Worm (Caenorhabditis elegans): ENCODE results near the gene osm-5.

The osm-5 gene

ce11 chrX:2942327-2942726 is 41.7 kb upstream of the osm-5 start:
- peak; percentile 83 for TF ChIP-seq set-16 (GFP tag; IDR thresholded peaks at IDR 0.05)
- TF ChIP-seq F44E2.7 (GFP tag; IDR thresholded peaks at IDR 0.05) = 0 out of 2 replicates have a peak, but pooled peaks have one; percentile 42
- TF ChIP-seq egl-43 (GFP tag; IDR thresholded peaks at IDR 0.05) = peak; percentile 59; the same call in 1 of the 2 replicates
- TF ChIP-seq mxl-2 (GFP tag; conservative IDR thresholded peaks at IDR 0.05) = no peak
- TF ChIP-seq tag-97 (GFP tag; IDR thresholded peaks at IDR 0.05) = 0 out of 2 replicates have a peak, but pooled peaks have one; percentile 58
- TF ChIP-seq php-3 (GFP tag; IDR thresholded peaks at IDR 0.05) = no peak
- TF ChIP-seq zfp-2 (tag; optimal IDR thresholded peaks at IDR 0.05) = no peak
- no peak for TF ChIP-seq nhr-48 (tag; optimal IDR thresholded peaks at IDR 0.05)
- 0 out of 2 replicates have a peak, but pooled peaks have one; percentile 18 for TF ChIP-seq nhr-42 (GFP tag; IDR thresholded peaks at IDR 0.05)

- TF ChIP-seq F37D6.2 (tag; optimal IDR thresholded peaks at IDR 0.05) (no peak), unc-62 (GFP tag; optimal IDR thresholded peaks at IDR 0.05 in 1 of 2) (peak in 1 of 2 experiments; percentile 91), unc-62 (tag; optimal IDR thresholded peaks at IDR 0.05) (no peak), ceh-32 (tag; optimal IDR thresholded peaks at IDR 0.05; ENCODE audit: poor library complexity) (no peak), D1046.2 (GFP tag; IDR thresholded peaks at IDR 0.05) (no peak), ceh-28 (tag; optimal IDR thresholded peaks at IDR 0.05) (no peak)
Measured at ce11 chrX:2943611-2944010, 40.5 kb upstream of the osm-5 start.

ce11 chrX:2945950-2946349 is 38.1 kb upstream of the osm-5 start:
- TF ChIP-seq ces-1 (GFP tag; optimal IDR thresholded peaks at IDR 0.05) (no peak), set-16 (GFP tag; IDR thresholded peaks at IDR 0.05) (peak; percentile 54)

ce11 chrX:2946508-2947005 is 37.5 kb upstream of the osm-5 start, which contains the start of the genes Y41G9A.10 and Y41G9A.5:
TSS of gene Y41G9A.10 (minus strand) at chrX:2946558.
TSS of gene Y41G9A.5 (plus strand) at chrX:2946667.
- peak in 1 of 2 experiments; percentile 62 for TF ChIP-seq unc-62 (GFP tag; optimal IDR thresholded peaks at IDR 0.05 in 1 of 2)
- no peak for TF ChIP-seq unc-62 (tag; optimal IDR thresholded peaks at IDR 0.05)
- peak; percentile 30 for TF ChIP-seq nhr-28 (tag; optimal IDR thresholded peaks at IDR 0.05)
- peak; percentile 93 for TF ChIP-seq aha-1 (tag)
- TF ChIP-seq F37D6.2 (tag; optimal IDR thresholded peaks at IDR 0.05) = no peak
- TF ChIP-seq mxl-3 (GFP tag; optimal IDR thresholded peaks at IDR 0.05) = peak; percentile 41
- peak; percentile 48 for TF ChIP-seq hlh-30 (tag; optimal IDR thresholded peaks at IDR 0.05; ENCODE audit: insufficient read depth)
- no peak for TF ChIP-seq lir-3 (tag; optimal IDR thresholded peaks at IDR 0.05)
- TF ChIP-seq T20F7.1 (GFP tag; optimal IDR thresholded peaks at IDR 0.05) = no peak

ce11 chrX:2950234-2950633 is 33.8 kb upstream of the osm-5 start:
- no peak for TF ChIP-seq unc-39 (tag; optimal IDR thresholded peaks at IDR 0.05)
- no peak for TF ChIP-seq fos-1 (tag; optimal IDR thresholded peaks at IDR 0.05)
- TF ChIP-seq hlh-11 (tag; optimal IDR thresholded peaks at IDR 0.05) = peak; percentile 19
- no peak for TF ChIP-seq fkh-10 (GFP tag; optimal IDR thresholded peaks at IDR 0.05)
- peak in 1 of 2 experiments; percentile 77 for TF ChIP-seq daf-16 (GFP tag; optimal IDR thresholded peaks at IDR 0.05)
- no peak for TF ChIP-seq daf-16 (tag; optimal IDR thresholded peaks at IDR 0.05)
- peak; percentile 6 for TF ChIP-seq nhr-11 (tag; optimal IDR thresholded peaks at IDR 0.05)
- TF ChIP-seq madf-9 (GFP tag; conservative IDR thresholded peaks at IDR 0.05) = 0 out of 2 replicates have a peak, but pooled peaks have one; percentile 12
- TF ChIP-seq nhr-41 (GFP tag; IDR thresholded peaks at IDR 0.05) = no peak

- TF ChIP-seq nhr-111 (GFP tag; optimal IDR thresholded peaks at IDR 0.05) = no peak
- TF ChIP-seq mdl-1 (tag; optimal IDR thresholded peaks at IDR 0.05) = peak in 1 of 2 experiments; percentile 13
- TF ChIP-seq madf-5 (GFP tag; IDR thresholded peaks at IDR 0.05) = no peak
- TF ChIP-seq nhr-77 (tag; optimal IDR thresholded peaks at IDR 0.05) = no peak
- no peak for TF ChIP-seq T20F7.1 (GFP tag; optimal IDR thresholded peaks at IDR 0.05)
- peak; percentile 17; the same call in 1 of the 2 replicates for TF ChIP-seq hmg-1.1 (GFP tag; IDR thresholded peaks at IDR 0.05)
- TF ChIP-seq daf-19 (GFP tag; conservative IDR thresholded peaks at IDR 0.05) = no peak
- TF ChIP-seq madf-9 (GFP tag; conservative IDR thresholded peaks at IDR 0.05) = no peak
- TF ChIP-seq F49E8.2 (tag; optimal IDR thresholded peaks at IDR 0.05; ENCODE audit: borderline replicate concordance) = no peak
- peak; percentile 20 for TF ChIP-seq aha-1 (tag)
- TF ChIP-seq php-3 (GFP tag; IDR thresholded peaks at IDR 0.05) = no peak
- TF ChIP-seq mep-1 (tag; optimal IDR thresholded peaks at IDR 0.05) = no peak
- no peak for TF ChIP-seq vab-7 (GFP tag; IDR thresholded peaks at IDR 0.05)
- TF ChIP-seq set-16 (GFP tag; IDR thresholded peaks at IDR 0.05) = 0 out of 2 replicates have a peak, but pooled peaks have one; percentile 10
- TF ChIP-seq egl-43 (GFP tag; IDR thresholded peaks at IDR 0.05) = 0 out of 2 replicates have a peak, but pooled peaks have one; percentile 50
Measured at ce11 chrX:2953522-2954032, 30.5 kb upstream of the osm-5 start.
